Worm (Caenorhabditis elegans) whole organism, L4/young adult: ENCODE measurements around the gene T01C8.2.

Experiments used
- W03F9.2 ChIP-seq: fragments of 150-350 bp; optimal IDR thresholded peaks from 2 replicates; lab custom pipeline; 2014; ENCODE audit warnings: missing biosample characterization, missing genetic modification characterization
- dao-5 ChIP-seq: sonication (generic microtip); optimal IDR thresholded peaks from 2 replicates; lab custom pipeline; 2016; ENCODE audit warnings: missing genotype, missing genetic modification characterization, moderate library complexity, missing compliant biosample characterization
- him-1 ChIP-seq: sonication (generic microtip); optimal IDR thresholded peaks from 2 replicates; lab custom pipeline; 2016; ENCODE audit warnings: missing genotype, missing genetic modification reagents, missing genetic modification characterization, missing compliant biosample characterization

T01C8.2 gene

ce11 chrX:16792700-16793176 is 6.5 kb downstream of the T01C8.2 start, which contains the start of gene got-1.2:
got-1.2 (minus strand) TSS chrX:16793126.
- TF ChIP-seq him-1 (tag; lab: Kevin White, UChicago) = no peak
- no peak for TF ChIP-seq dao-5 (tag; lab: Kevin White, UChicago)
- TF ChIP-seq W03F9.2 = no peak

- no peak for TF ChIP-seq dao-5 (tag; lab: Kevin White, UChicago)
- TF ChIP-seq him-1 (tag; lab: Kevin White, UChicago) = no peak
- TF ChIP-seq W03F9.2 = no peak
These were observed 7.2 kb downstream of the T01C8.2 start for ce11 chrX:16793470-16793869.

- TF ChIP-seq W03F9.2 (no peak), dao-5 (tag; lab: Kevin White, UChicago) (no peak), him-1 (tag; lab: Kevin White, UChicago) (no peak)
These were observed 9.7 kb downstream of the T01C8.2 start, which contains the start of gene aak-2 for ce11 chrX:16795978-16796377. aak-2 (plus strand) TSS chrX:16796087.

ce11 chrX:16796826-16797225 is 10.6 kb downstream of the T01C8.2 start:
- TF ChIP-seq him-1 (tag; lab: Kevin White, UChicago) (peak; percentile 64), dao-5 (tag; lab: Kevin White, UChicago) (no peak), W03F9.2 (peak; percentile 69)

ce11 chrX:16798621-16799020 is 12.4 kb downstream of the T01C8.2 start:
- no peak for TF ChIP-seq him-1 (tag; lab: Kevin White, UChicago)
- TF ChIP-seq W03F9.2 = no peak
- TF ChIP-seq dao-5 (tag; lab: Kevin White, UChicago) = no peak

- TF ChIP-seq W03F9.2 = peak; percentile 23
- TF ChIP-seq dao-5 (tag; lab: Kevin White, UChicago) = no peak
These were observed 12.9 kb downstream of the T01C8.2 start for ce11 chrX:16799065-16799663.

- TF ChIP-seq W03F9.2 (no peak), him-1 (tag; lab: Kevin White, UChicago) (no peak), dao-5 (tag; lab: Kevin White, UChicago) (no peak)
These were observed 17.3 kb downstream of the T01C8.2 start for ce11 chrX:16803545-16803944.

- TF ChIP-seq W03F9.2 (no peak), him-1 (tag; lab: Kevin White, UChicago) (no peak)
These were observed 20.8 kb downstream of the T01C8.2 start, which contains the start of gene mec-4 for ce11 chrX:16807015-16807414. mec-4 (minus strand) TSS chrX:16807115.

- TF ChIP-seq W03F9.2 (no peak), him-1 (tag; lab: Kevin White, UChicago) (no peak), dao-5 (tag; lab: Kevin White, UChicago) (no peak)
These were observed 22.3 kb downstream of the T01C8.2 start for ce11 chrX:16808526-16808925.

ce11 chrX:16809689-16810088 is 23.5 kb downstream of the T01C8.2 start:
- no peak for TF ChIP-seq W03F9.2
- TF ChIP-seq dao-5 (tag; lab: Kevin White, UChicago) = no peak
- no peak for TF ChIP-seq him-1 (tag; lab: Kevin White, UChicago)

- no peak for TF ChIP-seq him-1 (tag; lab: Kevin White, UChicago)
- TF ChIP-seq W03F9.2 = no peak
- no peak for TF ChIP-seq dao-5 (tag; lab: Kevin White, UChicago)
These were observed 25.7 kb downstream of the T01C8.2 start for ce11 chrX:16811974-16812373.

ce11 chrX:16813148-16813547 is 26.9 kb downstream of the T01C8.2 start:
- TF ChIP-seq him-1 (tag; lab: Kevin White, UChicago) (no peak), W03F9.2 (no peak), dao-5 (tag; lab: Kevin White, UChicago) (no peak)

- TF ChIP-seq him-1 (tag; lab: Kevin White, UChicago) = no peak
These were observed 27.5 kb downstream of the T01C8.2 start, which contains the start of gene cas-1 for ce11 chrX:16813606-16814330. cas-1 (minus strand) TSS chrX:16813656.

- TF ChIP-seq dao-5 (tag; lab: Kevin White, UChicago) = no peak
- no peak for TF ChIP-seq him-1 (tag; lab: Kevin White, UChicago)
- no peak for TF ChIP-seq W03F9.2
These were observed 28.7 kb downstream of the T01C8.2 start for ce11 chrX:16814913-16815312.
